Worm (Caenorhabditis elegans) whole organism, L4/young adult: ENCODE data around the gene cyn-17.

Experiments used
- dao-5 ChIP-seq: sonication (generic microtip); optimal IDR thresholded peaks from 2 replicates; lab custom pipeline; 2016; ENCODE audit warnings: missing genotype, missing genetic modification characterization, moderate library complexity, missing compliant biosample characterization
- him-1 ChIP-seq: sonication (generic microtip); optimal IDR thresholded peaks from 2 replicates; lab custom pipeline; 2016; ENCODE audit warnings: missing genotype, missing genetic modification reagents, missing genetic modification characterization, missing compliant biosample characterization

DNA sequence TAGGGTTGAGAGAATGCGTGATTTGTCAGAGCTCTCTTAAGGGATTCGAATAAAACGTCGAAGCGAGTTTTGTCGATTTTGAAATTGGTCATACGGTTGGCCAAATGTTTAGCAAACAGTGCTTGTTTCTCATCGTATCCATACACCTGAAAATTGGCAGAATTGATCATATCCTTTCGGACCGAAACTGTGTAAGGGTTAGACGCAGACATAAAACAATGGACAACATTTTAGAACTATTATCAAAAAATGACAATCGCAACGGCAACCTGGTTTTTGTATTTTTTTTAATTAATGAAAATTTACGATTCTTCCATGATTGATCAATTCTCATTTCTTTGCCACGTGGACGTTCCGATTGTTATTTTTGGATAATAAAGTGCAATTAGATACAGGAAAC is 25.3 kb upstream of the cyn-17 start:
- TF ChIP-seq him-1 (tag; lab: Kevin White, UChicago) (no peak), dao-5 (tag; lab: Kevin White, UChicago) (no peak)
